Worm (Caenorhabditis elegans) whole organism, L4 larva: ENCODE data around the gene mec-5.

Source experiments
- R02D3.7 ChIP-seq: fragments of 150-350 bp; sonication (generic microtip); optimal IDR thresholded peaks from 3 replicates; lab custom pipeline; 2014; ENCODE audit warnings: missing biosample characterization, missing genetic modification characterization
- nhr-77 ChIP-seq: fragments of 150-350 bp; optimal IDR thresholded peaks from 2 replicates; lab custom pipeline; 2014; ENCODE audit warnings: missing biosample characterization, missing genetic modification characterization

ce11 chrX:15901214-15901613 lies 42.6 kb upstream of the mec-5 start:
- TF ChIP-seq nhr-77 (tag; lab: Kevin White, UChicago) (no peak), R02D3.7 (tag; lab: Kevin White, UChicago) (no peak)
